Fruit fly (Drosophila melanogaster) whole organism, adult: ENCODE results near the gene CG32161.

Experiments
- CG11617 ChIP-seq: fragments of 200-800 bp; sonication (Bioruptor generic); optimal IDR thresholded peaks from 2 replicates; lab custom pipeline; 2017; ENCODE audit warnings: mild to moderate bottlenecking, missing biosample characterization, missing genetic modification reagents, missing genetic modification characterization
- CG12768 ChIP-seq: fragments of 200-800 bp; sonication (Bioruptor generic); optimal IDR thresholded peaks from 2 replicates; lab custom pipeline; 2017; ENCODE audit warnings: missing biosample characterization, missing genetic modification characterization, mild to moderate bottlenecking, moderate library complexity, missing genetic modification reagents
- CG14711 ChIP-seq: fragments of 200-800 bp; sonication (Bioruptor generic); optimal IDR thresholded peaks from 2 replicates; lab custom pipeline; 2018; ENCODE audit warnings: missing biosample characterization, mild to moderate bottlenecking, missing genetic modification characterization, moderate library complexity
- CG1620 ChIP-seq: fragments of 200-800 bp; sonication (Bioruptor generic); optimal IDR thresholded peaks from 2 replicates; lab custom pipeline; 2016; ENCODE audit warnings: missing biosample characterization, missing genetic modification characterization
- CG33017 ChIP-seq: fragments of 200-800 bp; sonication (Bioruptor generic); optimal IDR thresholded peaks from 2 replicates; lab custom pipeline; 2018; ENCODE audit warnings: missing biosample characterization, mild to moderate bottlenecking, missing genetic modification characterization, moderate library complexity
- CG5204 ChIP-seq: fragments of 200-800 bp; sonication (Bioruptor generic); optimal IDR thresholded peaks from 2 replicates; lab custom pipeline; 2016; ENCODE audit warnings: missing biosample characterization, missing genetic modification characterization
- CG7045 ChIP-seq: fragments of 200-800 bp; sonication (Bioruptor generic); optimal IDR thresholded peaks from 2 replicates; lab custom pipeline; 2017; ENCODE audit warnings: missing biosample characterization, mild to moderate bottlenecking, missing genetic modification characterization
- CG7101 ChIP-seq: fragments of 200-800 bp; sonication (Bioruptor generic); optimal IDR thresholded peaks from 2 replicates; lab custom pipeline; 2018; ENCODE audit warnings: missing biosample characterization, mild to moderate bottlenecking, missing genetic modification characterization, moderate library complexity
- Clk ChIP-seq: fragments of 200-800 bp; sonication (Bioruptor generic); optimal IDR thresholded peaks from 2 replicates; lab custom pipeline; 2017; ENCODE audit warnings: missing biosample characterization, missing genetic modification characterization
- Crg-1 ChIP-seq: fragments of 200-800 bp; sonication (Bioruptor generic); optimal IDR thresholded peaks from 2 replicates; lab custom pipeline; 2016; ENCODE audit warnings: missing biosample characterization, missing genetic modification characterization
- Hr96 ChIP-seq: fragments of 200-800 bp; sonication (Bioruptor generic); optimal IDR thresholded peaks from 2 replicates; lab custom pipeline; 2016; ENCODE audit warnings: missing biosample characterization, missing genetic modification characterization
- Mnt ChIP-seq: fragments of 200-800 bp; sonication (Bioruptor generic); optimal IDR thresholded peaks from 2 replicates; lab custom pipeline; 2016; ENCODE audit warnings: missing biosample characterization, mild to moderate bottlenecking, missing genetic modification characterization
- bab1 ChIP-seq: fragments of 200-800 bp; sonication (Bioruptor generic); optimal IDR thresholded peaks from 3 replicates; lab custom pipeline; 2019; ENCODE audit warnings: missing biosample characterization, mild to moderate bottlenecking, missing genetic modification characterization, moderate library complexity
- cic ChIP-seq: fragments of 200-800 bp; sonication (Bioruptor generic); optimal IDR thresholded peaks from 2 replicates; lab custom pipeline; 2017; ENCODE audit warnings: missing biosample characterization, mild to moderate bottlenecking, missing genetic modification characterization, moderate library complexity
- cnc ChIP-seq, 2 experiments: fragments of >200 bp; optimal IDR thresholded peaks; 2 replicates each; lab custom pipeline; 2017
- kay ChIP-seq: fragments of 200-800 bp; sonication (Bioruptor generic); peaks from one replicate; lab custom pipeline; 2016; ENCODE audit warnings: missing biosample characterization, missing genetic modification characterization, borderline replicate concordance
- ovo ChIP-seq: fragments of 200-800 bp; sonication (Bioruptor generic); optimal IDR thresholded peaks from 2 replicates; lab custom pipeline; 2016; ENCODE audit warnings: missing biosample characterization, missing genetic modification characterization
- pad ChIP-seq: fragments of 200-800 bp; sonication (Bioruptor generic); optimal IDR thresholded peaks from 3 replicates; lab custom pipeline; 2017; ENCODE audit warnings: missing biosample characterization, missing genetic modification characterization, mild to moderate bottlenecking, moderate library complexity, missing genetic modification reagents
- tj ChIP-seq: fragments of 200-800 bp; sonication (Bioruptor generic); optimal IDR thresholded peaks from 3 replicates; lab custom pipeline; 2017; ENCODE audit warnings: missing biosample characterization, mild to moderate bottlenecking, missing genetic modification characterization, moderate library complexity
- toe ChIP-seq: fragments of 200-800 bp; sonication (Bioruptor generic); optimal IDR thresholded peaks from 2 replicates; lab custom pipeline; 2016; ENCODE audit warnings: missing biosample characterization, missing genetic modification characterization

The CG32161 gene

DNA sequence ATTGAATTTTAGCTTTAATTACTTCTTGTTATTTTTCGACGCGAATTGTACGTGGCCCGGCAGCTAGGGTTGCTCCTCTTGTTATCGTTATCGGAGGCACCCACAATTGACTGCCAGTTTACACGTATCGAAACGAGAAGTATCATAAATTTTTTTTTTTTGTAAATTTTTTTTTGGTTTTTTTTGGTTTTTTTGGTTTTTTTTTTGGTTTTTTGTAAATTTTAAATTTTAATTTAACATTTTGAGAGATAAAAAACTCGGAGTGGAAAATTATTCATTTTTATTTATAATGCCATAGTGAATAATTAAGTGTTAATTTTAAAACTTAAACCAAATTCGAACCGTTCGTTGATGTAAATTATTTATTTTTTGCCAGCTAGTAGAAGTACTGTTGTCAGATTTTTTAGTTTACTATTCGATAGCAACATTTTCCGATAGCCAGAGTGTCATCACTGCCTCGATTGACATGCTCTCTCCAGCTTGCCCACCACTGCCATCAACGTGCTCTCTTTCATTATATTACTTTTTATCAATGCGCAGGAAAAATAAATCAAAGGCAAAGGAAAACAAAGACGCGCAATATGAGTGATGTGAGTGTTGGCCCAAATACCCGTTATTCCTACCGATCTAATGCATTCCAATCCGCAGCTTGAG lies 980 bp upstream of the CG32161 start, which contains the start of the genes kud and Zcchc7:
Gene kud, minus strand, starts transcription at position 72 of the 654 bp plus-strand sequence.
Gene Zcchc7, plus strand, starts transcription at position 467 of the 654 bp plus-strand sequence.
- TF ChIP-seq CG1620 (GFP tag; lab: Kevin White, UChicago) (peak; percentile 84), bab1 (GFP tag; lab: Kevin White, UChicago) (peak; percentile 72), CG14711 (tag; lab: Kevin White, UChicago) (peak; percentile 82), CG7045 (GFP tag; lab: Kevin White, UChicago) (peak; percentile 86), Hr96 (GFP tag; lab: Kevin White, UChicago) (peak; percentile 82), CG33017 (tag; lab: Kevin White, UChicago) (peak; percentile 78), Crg-1 (GFP tag; lab: Kevin White, UChicago) (peak; percentile 67), kay (GFP tag; lab: Kevin White, UChicago) (no peak), Mnt (GFP tag; lab: Kevin White, UChicago) (peak; percentile 78), tj (GFP tag; lab: Kevin White, UChicago) (peak; percentile 55), ovo (peak; percentile 45), cic (GFP tag; lab: Kevin White, UChicago) (peak; percentile 34), CG7101 (peak; percentile 82), CG11617 (GFP tag; lab: Kevin White, UChicago) (peak; percentile 84), CG12768 (GFP tag; lab: Kevin White, UChicago) (peak; percentile 80), Clk (GFP tag; lab: Kevin White, UChicago) (peak; percentile 73), pad (GFP tag; lab: Kevin White, UChicago) (peak; percentile 57), cnc (optimal IDR thresholded peaks at IDR 0.05; lab: Kevin White, UChicago) (no peak), toe (GFP tag; lab: Kevin White, UChicago) (no peak), CG5204 (no peak)

DNA sequence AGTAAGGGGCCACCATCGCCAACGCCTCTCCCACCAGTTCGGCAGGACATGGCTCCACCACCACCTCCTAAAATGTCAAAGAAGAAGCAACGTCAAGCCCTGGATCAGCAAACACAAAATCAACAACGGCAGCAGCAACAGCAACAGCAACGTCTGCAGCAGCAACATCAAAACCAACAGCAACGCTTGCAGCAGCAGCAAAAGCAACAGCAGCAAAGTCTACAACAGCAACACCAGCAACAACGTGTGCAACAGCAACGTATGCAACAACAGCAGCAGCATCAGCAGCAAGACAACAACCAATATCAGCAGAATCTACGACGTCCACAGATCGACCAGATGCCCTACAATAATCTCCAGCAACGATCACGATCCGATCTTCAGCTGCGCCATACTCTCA lies 5.5 kb downstream of the CG32161 start:
- TF ChIP-seq CG14711 (tag; lab: Kevin White, UChicago), result no peak
- no peak for TF ChIP-seq CG1620 (GFP tag; lab: Kevin White, UChicago)
- no peak for TF ChIP-seq ovo
- TF ChIP-seq Hr96 (GFP tag; lab: Kevin White, UChicago), result no peak
- TF ChIP-seq cic (GFP tag; lab: Kevin White, UChicago), result no peak
- TF ChIP-seq Crg-1 (GFP tag; lab: Kevin White, UChicago), result no peak
- no peak for TF ChIP-seq cnc (optimal IDR thresholded peaks at IDR 0.05; lab: Kevin White, UChicago)
- no peak for TF ChIP-seq tj (GFP tag; lab: Kevin White, UChicago)
- no peak for TF ChIP-seq Clk (GFP tag; lab: Kevin White, UChicago)
- no peak for TF ChIP-seq bab1 (GFP tag; lab: Kevin White, UChicago)
- no peak for TF ChIP-seq kay (GFP tag; lab: Kevin White, UChicago)

DNA sequence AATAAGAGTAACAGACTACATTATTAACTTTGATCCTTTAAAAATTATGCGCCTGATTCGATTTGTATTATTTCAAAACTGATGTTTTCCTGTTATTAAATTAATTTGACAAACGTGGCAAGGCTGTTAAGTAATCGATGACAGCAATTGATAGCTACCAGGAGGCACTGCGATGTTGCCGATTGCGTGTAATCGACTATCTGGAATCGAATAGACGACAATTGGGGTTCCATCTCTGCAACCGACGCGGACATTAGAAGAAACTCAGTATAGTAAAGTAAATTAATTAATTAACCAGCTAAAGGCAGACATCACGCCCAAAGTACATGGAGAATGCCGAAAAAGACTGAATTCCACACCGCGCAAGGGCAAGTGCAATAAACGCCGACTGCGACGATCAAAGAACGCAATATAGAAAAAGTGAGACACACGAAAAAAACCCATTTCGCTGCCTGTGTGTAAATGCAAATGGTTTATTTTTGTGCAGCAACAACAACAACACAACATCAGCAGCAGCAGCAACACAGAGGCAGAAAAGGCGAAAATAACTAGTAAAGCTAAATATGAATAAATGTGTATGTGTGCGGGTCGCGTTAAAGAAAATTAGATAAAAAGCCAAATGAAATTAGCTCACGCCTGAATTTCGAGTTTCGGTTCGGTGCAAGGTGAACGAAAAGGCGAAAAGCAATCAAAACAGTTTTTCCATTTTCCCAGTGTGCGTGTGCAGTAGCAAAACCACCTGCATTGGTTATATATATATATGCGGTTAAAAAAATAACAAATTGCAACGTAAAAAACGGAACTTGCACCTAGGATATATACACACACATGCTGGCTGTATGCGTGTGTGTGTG lies 7.7 kb downstream of the CG32161 start, which contains the start of gene sina:
Gene sina, plus strand, starts transcription at position 219 of the 854 bp plus-strand sequence.
- TF ChIP-seq pad (GFP tag; lab: Kevin White, UChicago) (no peak), cnc (optimal IDR thresholded peaks at IDR 0.05; lab: Kevin White, UChicago) (no peak), Hr96 (GFP tag; lab: Kevin White, UChicago) (no peak), kay (GFP tag; lab: Kevin White, UChicago) (no peak), bab1 (GFP tag; lab: Kevin White, UChicago) (peak; percentile 50), Mnt (GFP tag; lab: Kevin White, UChicago) (no peak), Crg-1 (GFP tag; lab: Kevin White, UChicago) (peak; percentile 1), Clk (GFP tag; lab: Kevin White, UChicago) (no peak), CG7045 (GFP tag; lab: Kevin White, UChicago) (no peak), CG7101 (peak; percentile 25), CG1620 (GFP tag; lab: Kevin White, UChicago) (peak; percentile 28), ovo (peak; percentile 18), tj (GFP tag; lab: Kevin White, UChicago) (peak; percentile 14), CG33017 (tag; lab: Kevin White, UChicago) (peak; percentile 33), CG5204 (no peak), toe (GFP tag; lab: Kevin White, UChicago) (no peak), CG12768 (GFP tag; lab: Kevin White, UChicago) (no peak), CG14711 (tag; lab: Kevin White, UChicago) (peak; percentile 8), CG11617 (GFP tag; lab: Kevin White, UChicago) (no peak), cic (GFP tag; lab: Kevin White, UChicago) (peak; percentile 41)

DNA sequence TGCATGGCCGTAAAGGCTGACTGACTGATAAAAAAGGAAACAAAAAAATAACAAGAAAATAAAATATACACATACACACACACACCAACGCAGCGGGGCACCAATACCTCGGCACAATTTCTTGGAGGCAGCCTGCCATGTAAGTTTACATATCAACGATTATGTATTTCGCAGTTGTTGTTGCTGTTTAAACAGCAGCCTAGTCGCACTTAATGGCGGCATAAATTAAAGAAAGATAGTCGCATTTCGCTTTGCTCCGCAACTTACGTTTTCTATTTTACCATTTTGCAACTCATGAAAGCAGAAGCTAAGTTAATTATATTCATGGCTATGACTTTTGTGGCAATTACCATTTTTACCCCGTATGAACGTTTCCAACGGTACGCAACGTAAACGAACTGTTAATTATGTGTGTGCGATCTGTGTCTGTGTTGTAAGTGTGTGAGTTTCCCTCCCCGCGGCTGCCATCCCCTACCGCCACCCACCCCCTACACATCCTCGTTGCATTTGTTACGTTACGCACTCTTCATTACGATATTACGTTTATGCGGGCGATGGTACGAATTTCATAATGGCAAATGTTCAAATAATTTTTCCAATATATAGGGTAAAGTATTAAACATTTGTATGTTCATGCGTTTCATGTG lies 8.5 kb downstream of the CG32161 start:
- TF ChIP-seq CG12768 (GFP tag; lab: Kevin White, UChicago) (peak; percentile 1), Mnt (GFP tag; lab: Kevin White, UChicago) (no peak), pad (GFP tag; lab: Kevin White, UChicago) (peak; percentile 90)

DNA sequence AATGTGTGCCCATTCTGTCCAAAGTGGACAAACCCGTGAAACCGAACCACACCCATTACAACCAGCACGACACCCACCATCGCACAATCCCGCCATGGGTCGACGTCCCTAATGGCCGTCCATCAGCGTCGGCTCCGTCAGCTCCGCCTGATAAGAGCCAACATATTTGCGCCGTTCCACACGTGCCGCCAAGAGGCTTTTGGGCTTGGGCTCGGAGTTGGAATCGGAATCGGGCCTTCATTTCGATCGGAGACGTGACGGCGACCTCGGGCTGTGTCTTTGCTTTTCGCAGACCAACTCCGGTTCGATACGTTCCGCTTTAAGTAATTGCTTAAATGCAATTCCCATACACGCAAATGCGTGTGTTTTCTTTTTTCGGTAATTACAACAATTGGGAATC lies 9.3 kb downstream of the CG32161 start:
- TF ChIP-seq CG5204, result no peak
